Fruit fly (Drosophila melanogaster) whole organism, embryonic: Measurements from ENCODE around the gene Fancl.

Experiments used
- Ada2b ChIP-seq: fragments of 200-800 bp; sonication (Bioruptor generic); IDR thresholded peaks from 2 replicates; pipeline ENCODE4 v1.3.6; 2022; ENCODE audit warnings: missing biosample characterization, missing genetic modification characterization
- CG10267 ChIP-seq: fragments of 200-800 bp; sonication (Bioruptor generic); optimal IDR thresholded peaks from 2 replicates; lab custom pipeline; 2018; ENCODE audit warnings: missing biosample characterization, mild to moderate bottlenecking, missing genetic modification characterization, moderate library complexity
- CG11247 ChIP-seq: fragments of 200-800 bp; sonication (Bioruptor generic); IDR thresholded peaks from 2 replicates; pipeline ENCODE4 v1.3.6; 2022; ENCODE audit warnings: missing biosample characterization, missing genetic modification characterization
- CG14965 ChIP-seq: fragments of 200-800 bp; sonication (Bioruptor generic); optimal IDR thresholded peaks from 2 replicates; lab custom pipeline; 2016; ENCODE audit warnings: missing biosample characterization, missing genetic modification characterization, borderline replicate concordance
- CG17359 ChIP-seq: fragments of 200-800 bp; sonication (Bioruptor generic); optimal IDR thresholded peaks from 3 replicates; lab custom pipeline; 2018; ENCODE audit warnings: missing biosample characterization, mild to moderate bottlenecking, missing genetic modification characterization, moderate library complexity
- CG17361 ChIP-seq: fragments of 200-800 bp; sonication (Bioruptor generic); IDR thresholded peaks from 3 replicates; pipeline ENCODE4 v1.3.6; 2022; ENCODE audit warnings: missing biosample characterization, missing genetic modification characterization
- CG17612 ChIP-seq: fragments of 200-800 bp; sonication (Bioruptor generic); IDR thresholded peaks from 2 replicates; pipeline ENCODE4 v1.3.6; 2022; ENCODE audit warnings: missing biosample characterization, missing genetic modification characterization
- CG1792 ChIP-seq: fragments of 200-800 bp; sonication (Bioruptor generic); optimal IDR thresholded peaks from 2 replicates; lab custom pipeline; 2016; ENCODE audit warnings: missing biosample characterization, missing genetic modification characterization
- CG31388 ChIP-seq: fragments of 200-800 bp; sonication (Bioruptor generic); optimal IDR thresholded peaks from 2 replicates; lab custom pipeline; 2016; ENCODE audit warnings: missing biosample characterization, missing genetic modification characterization
- CG34224 ChIP-seq: fragments of 200-800 bp; sonication (Bioruptor generic); IDR thresholded peaks from 3 replicates; pipeline ENCODE4 v1.3.6; 2022; ENCODE audit warnings: missing biosample characterization, missing genetic modification characterization; ENCODE audit not compliant: partially characterized antibody
- CG34422 ChIP-seq: fragments of 200-800 bp; sonication (Bioruptor generic); IDR thresholded peaks from 3 replicates; pipeline ENCODE4 v1.3.6; 2022; ENCODE audit warnings: missing biosample characterization, missing genetic modification characterization
- CG4328 ChIP-seq: fragments of 200-800 bp; sonication (Bioruptor generic); optimal IDR thresholded peaks from 3 replicates; lab custom pipeline; 2017; ENCODE audit warnings: missing biosample characterization, missing genetic modification reagents, missing genetic modification characterization
- CG6654 ChIP-seq: fragments of 200-800 bp; sonication (Bioruptor generic); optimal IDR thresholded peaks from 2 replicates; lab custom pipeline; 2017; ENCODE audit warnings: missing biosample characterization, mild to moderate bottlenecking, missing genetic modification characterization
- CG6765 ChIP-seq: fragments of 200-800 bp; sonication (Bioruptor generic); optimal IDR thresholded peaks from 3 replicates; lab custom pipeline; 2017; ENCODE audit warnings: missing biosample characterization, mild to moderate bottlenecking, missing genetic modification characterization
- CG8765 ChIP-seq: fragments of 200-800 bp; sonication (Bioruptor generic); IDR thresholded peaks from 2 replicates; pipeline ENCODE4 v1.3.6; 2022; ENCODE audit warnings: missing biosample characterization, missing genetic modification characterization
- Camta ChIP-seq: fragments of 200-800 bp; sonication (Bioruptor generic); optimal IDR thresholded peaks from 2 replicates; lab custom pipeline; 2016; ENCODE audit warnings: missing biosample characterization, missing genetic modification characterization
- Dll ChIP-seq: fragments of 200-800 bp; sonication (Bioruptor generic); IDR thresholded peaks from 4 replicates; pipeline ENCODE4 v1.3.6; 2022; ENCODE audit warnings: missing biosample characterization, missing genetic modification characterization; ENCODE audit not compliant: partially characterized antibody
- Doc3 ChIP-seq: fragments of 200-800 bp; sonication (Bioruptor generic); IDR thresholded peaks from 3 replicates; pipeline ENCODE4 v1.3.6; 2022; ENCODE audit warnings: missing biosample characterization, missing genetic modification characterization; ENCODE audit not compliant: partially characterized antibody
- Dp ChIP-seq: fragments of 200-800 bp; sonication (Bioruptor generic); optimal IDR thresholded peaks from 2 replicates; lab custom pipeline; 2018; ENCODE audit warnings: missing biosample characterization, mild to moderate bottlenecking, missing genetic modification characterization, moderate library complexity
- Dref ChIP-seq: fragments of 200-800 bp; sonication (Bioruptor generic); IDR thresholded peaks from 2 replicates; pipeline ENCODE4 v1.3.6; 2022; ENCODE audit warnings: missing biosample characterization, missing genetic modification characterization
- ERR ChIP-seq: fragments of 200-800 bp; sonication (Bioruptor generic); optimal IDR thresholded peaks from 2 replicates; lab custom pipeline; 2016; ENCODE audit warnings: missing biosample characterization, missing genetic modification characterization
- Ets97D ChIP-seq: fragments of 200-800 bp; sonication (Bioruptor generic); optimal IDR thresholded peaks from 3 replicates; lab custom pipeline; 2016; ENCODE audit warnings: missing biosample characterization, missing genetic modification characterization
- HLH4C ChIP-seq: fragments of 200-800 bp; sonication (Bioruptor generic); IDR thresholded peaks from 3 replicates; pipeline ENCODE4 v1.3.6; 2022; ENCODE audit warnings: missing biosample characterization, missing genetic modification characterization; ENCODE audit not compliant: partially characterized antibody
- HLHmδ ChIP-seq: fragments of 200-800 bp; sonication (Bioruptor generic); optimal IDR thresholded peaks from 2 replicates; lab custom pipeline; 2018; ENCODE audit warnings: missing biosample characterization, mild to moderate bottlenecking, missing genetic modification characterization, moderate library complexity
- Hand ChIP-seq: fragments of 200-800 bp; sonication (Bioruptor generic); optimal IDR thresholded peaks from 2 replicates; lab custom pipeline; 2017; ENCODE audit warnings: mild to moderate bottlenecking, missing biosample characterization, missing genetic modification reagents, missing genetic modification characterization
- Hey ChIP-seq: fragments of 200-800 bp; sonication (Bioruptor generic); optimal IDR thresholded peaks from 3 replicates; lab custom pipeline; 2018; ENCODE audit warnings: missing biosample characterization, mild to moderate bottlenecking, missing genetic modification characterization
- Mes4 ChIP-seq: fragments of 200-800 bp; sonication (Bioruptor generic); optimal IDR thresholded peaks from 2 replicates; lab custom pipeline; 2016; ENCODE audit warnings: missing biosample characterization, missing genetic modification characterization
- Mrtf ChIP-seq: fragments of 200-800 bp; sonication (Bioruptor generic); IDR thresholded peaks from 3 replicates; pipeline ENCODE4 v1.3.6; 2022; ENCODE audit warnings: missing biosample characterization, missing genetic modification characterization
- Nf-YA ChIP-seq: fragments of 200-800 bp; sonication (Bioruptor generic); IDR thresholded peaks from 2 replicates; pipeline ENCODE4 v1.3.6; 2022; ENCODE audit warnings: missing biosample characterization, missing genetic modification characterization
- Oli ChIP-seq: fragments of 200-800 bp; sonication (Bioruptor generic); optimal IDR thresholded peaks from 2 replicates; lab custom pipeline; 2018; ENCODE audit warnings: missing biosample characterization, mild to moderate bottlenecking, missing genetic modification characterization, moderate library complexity
- Sin3A ChIP-seq: fragments of >200 bp; optimal IDR thresholded peaks from 2 replicates; lab custom pipeline; 2018
- Sry-δ ChIP-seq: fragments of 200-800 bp; sonication (Bioruptor generic); optimal IDR thresholded peaks from 2 replicates; lab custom pipeline; 2016; ENCODE audit warnings: missing biosample characterization, missing genetic modification characterization
- Usf ChIP-seq: fragments of 200-800 bp; sonication (Bioruptor generic); optimal IDR thresholded peaks from 2 replicates; lab custom pipeline; 2017; ENCODE audit warnings: missing genotype, missing biosample characterization, missing genetic modification characterization
- amos ChIP-seq: fragments of 200-800 bp; sonication (Bioruptor generic); IDR thresholded peaks from 2 replicates; pipeline ENCODE4 v1.3.6; 2022; ENCODE audit warnings: missing biosample characterization, missing genetic modification characterization; ENCODE audit not compliant: partially characterized antibody
- ap ChIP-seq: fragments of 200-800 bp; sonication (Bioruptor generic); IDR thresholded peaks from 2 replicates; pipeline ENCODE4 v1.3.6; 2022; ENCODE audit warnings: missing biosample characterization, missing genetic modification characterization
- ara ChIP-seq: fragments of 200-800 bp; sonication (Bioruptor generic); IDR thresholded peaks from 2 replicates; pipeline ENCODE4 v1.3.6; 2022; ENCODE audit warnings: missing biosample characterization, missing genetic modification characterization
- cg ChIP-seq: fragments of 200-800 bp; sonication (Bioruptor generic); optimal IDR thresholded peaks from 3 replicates; lab custom pipeline; 2019; ENCODE audit warnings: missing biosample characterization, mild to moderate bottlenecking, missing genetic modification characterization, moderate library complexity
- emc ChIP-seq: fragments of 200-800 bp; sonication (Bioruptor generic); optimal IDR thresholded peaks from 2 replicates; lab custom pipeline; 2016; ENCODE audit warnings: missing biosample characterization, missing genetic modification characterization
- fru ChIP-seq: fragments of >200 bp; optimal IDR thresholded peaks from 2 replicates; lab custom pipeline; 2017
- gce ChIP-seq: fragments of 200-800 bp; sonication (Bioruptor generic); IDR thresholded peaks from 3 replicates; pipeline ENCODE4 v1.3.6; 2022; ENCODE audit warnings: missing biosample characterization, missing genetic modification characterization
- mam ChIP-seq: fragments of 200-800 bp; sonication (Bioruptor generic); optimal IDR thresholded peaks from 3 replicates; lab custom pipeline; 2016; ENCODE audit warnings: missing biosample characterization, missing genetic modification characterization
- org-1 ChIP-seq: fragments of 200-800 bp; sonication (Bioruptor generic); optimal IDR thresholded peaks from 2 replicates; lab custom pipeline; 2017; ENCODE audit warnings: missing biosample characterization, missing genetic modification characterization
- pb ChIP-seq: fragments of 200-800 bp; sonication (Bioruptor generic); optimal IDR thresholded peaks from 3 replicates; lab custom pipeline; 2016; ENCODE audit warnings: missing biosample characterization, missing genetic modification characterization
- pita ChIP-seq: fragments of 200-800 bp; sonication (Bioruptor generic); optimal IDR thresholded peaks from 2 replicates; lab custom pipeline; 2017; ENCODE audit warnings: missing biosample characterization, mild to moderate bottlenecking, missing genetic modification characterization
- pzg ChIP-seq: fragments of 200-800 bp; sonication (Bioruptor generic); optimal IDR thresholded peaks from 3 replicates; lab custom pipeline; 2018; ENCODE audit warnings: missing biosample characterization, mild to moderate bottlenecking, missing genetic modification characterization, moderate library complexity
- ranshi ChIP-seq: fragments of 200-800 bp; sonication (Bioruptor generic); IDR thresholded peaks from 2 replicates; pipeline ENCODE4 v1.3.6; 2022; ENCODE audit warnings: missing biosample characterization, missing genetic modification characterization
- ro ChIP-seq: fragments of 200-800 bp; sonication (Bioruptor generic); IDR thresholded peaks from 2 replicates; pipeline ENCODE4 v1.3.6; 2022; ENCODE audit warnings: missing biosample characterization, missing genetic modification characterization
- schlank ChIP-seq: fragments of 200-800 bp; sonication (Bioruptor generic); optimal IDR thresholded peaks from 2 replicates; lab custom pipeline; 2018; ENCODE audit warnings: missing biosample characterization, mild to moderate bottlenecking, missing genetic modification characterization
- sens ChIP-seq: fragments of 200-800 bp; sonication (Bioruptor generic); peaks from one replicate; lab custom pipeline; 2016; ENCODE audit warnings: missing biosample characterization, missing genetic modification characterization
- so ChIP-seq: fragments of 200-800 bp; sonication (Bioruptor generic); IDR thresholded peaks from 3 replicates; pipeline ENCODE4 v1.3.6; 2022; ENCODE audit warnings: missing biosample characterization, missing genetic modification characterization
- trh ChIP-seq: fragments of 200-800 bp; sonication (Bioruptor generic); optimal IDR thresholded peaks from 2 replicates; lab custom pipeline; 2016; ENCODE audit warnings: missing biosample characterization, missing genetic modification characterization
- wor ChIP-seq: fragments of 200-800 bp; sonication (Bioruptor generic); IDR thresholded peaks from 2 replicates; pipeline ENCODE4 v1.3.6; 2022; ENCODE audit warnings: missing biosample characterization, missing genetic modification characterization
- yki ChIP-seq: fragments of >200 bp; optimal IDR thresholded peaks from 3 replicates; lab custom pipeline; 2018

Gene Fancl

dm6 chr3R:10045343-10045742 lies 7.3 kb downstream of the Fancl start, which contains the start of the genes CG11722 and mtTFB2 (continued):
- no peak for TF ChIP-seq Mes4 (GFP tag; lab: Kevin White, UChicago)
- TF ChIP-seq so (GFP tag; lab: Robert Waterston, UW) = no peak
- TF ChIP-seq trh = no peak
- TF ChIP-seq gce (GFP tag; lab: Robert Waterston, UW) = no peak
- TF ChIP-seq Ada2b (GFP tag; lab: Robert Waterston, UW) = no peak
- no peak for TF ChIP-seq CG17361
- no peak for TF ChIP-seq CG11247 (GFP tag; lab: Robert Waterston, UW)
- TF ChIP-seq CG17359 (tag; lab: Kevin White, UChicago) = no peak
- peak; percentile 52; the same call in 1 of the 2 replicates for TF ChIP-seq amos (GFP tag; lab: Robert Waterston, UW)
- TF ChIP-seq pb (GFP tag; lab: Kevin White, UChicago) = no peak
- TF ChIP-seq Camta (GFP tag; lab: Kevin White, UChicago) = no peak
- TF ChIP-seq Doc3 (GFP tag; lab: Robert Waterston, UW) = peak; percentile 47; the same call in 1 of the 3 replicates
- peak; percentile 29 for TF ChIP-seq Sry-δ (GFP tag; lab: Kevin White, UChicago)
- no peak for TF ChIP-seq CG31388
- TF ChIP-seq CG34224 = peak; percentile 72
- TF ChIP-seq CG34422 (GFP tag; lab: Robert Waterston, UW) = peak; percentile 65; the same call in 1 of the 3 replicates
- no peak for TF ChIP-seq mam (GFP tag; lab: Kevin White, UChicago)
- TF ChIP-seq Dref = peak; percentile 68
- no peak for TF ChIP-seq CG17612 (GFP tag; lab: Robert Waterston, UW)
- no peak for TF ChIP-seq Sin3A (lab: Kevin White, UChicago)
- no peak for TF ChIP-seq CG4328 (GFP tag; lab: Kevin White, UChicago)
- no peak for TF ChIP-seq Oli (tag; lab: Kevin White, UChicago)
- TF ChIP-seq Ets97D = no peak
- no peak for TF ChIP-seq ara (GFP tag; lab: Robert Waterston, UW)
- TF ChIP-seq emc (GFP tag; lab: Kevin White, UChicago) = no peak
- no peak for TF ChIP-seq CG6654
- TF ChIP-seq ap (GFP tag; lab: Robert Waterston, UW) = no peak
- TF ChIP-seq CG1792 (GFP tag; lab: Kevin White, UChicago) = no peak
- TF ChIP-seq ERR (GFP tag; lab: Kevin White, UChicago) = no peak
- TF ChIP-seq ranshi (GFP tag; lab: Robert Waterston, UW) = no peak
- TF ChIP-seq CG6765 (GFP tag; lab: Kevin White, UChicago) = no peak
- no peak for TF ChIP-seq Nf-YA (GFP tag; lab: Robert Waterston, UW)
- TF ChIP-seq fru (lab: Kevin White, UChicago) = no peak
- no peak for TF ChIP-seq Hand (GFP tag; lab: Kevin White, UChicago)
- TF ChIP-seq org-1 (GFP tag; lab: Kevin White, UChicago) = no peak
- no peak for TF ChIP-seq Hey (tag; lab: Kevin White, UChicago)
- no peak for TF ChIP-seq HLHmδ (GFP tag; lab: Kevin White, UChicago)
- TF ChIP-seq Mrtf (GFP tag; lab: Robert Waterston, UW) = no peak
- peak; percentile 53 for TF ChIP-seq pzg (GFP tag; lab: Kevin White, UChicago)
- TF ChIP-seq wor (GFP tag; lab: Robert Waterston, UW) = no peak
- TF ChIP-seq CG8765 (GFP tag; lab: Robert Waterston, UW) = no peak
- no peak for TF ChIP-seq yki (lab: Kevin White, UChicago)
- TF ChIP-seq Usf (GFP tag; lab: Kevin White, UChicago) = no peak
- peak; percentile 91 for TF ChIP-seq CG10267
- peak; percentile 29 for TF ChIP-seq Dp (GFP tag; lab: Kevin White, UChicago)
- TF ChIP-seq ro (GFP tag; lab: Robert Waterston, UW) = no peak
- peak; percentile 72 for TF ChIP-seq Dll (GFP tag; lab: Robert Waterston, UW)
- no peak for TF ChIP-seq pita (GFP tag; lab: Kevin White, UChicago)
- peak; percentile 36 for TF ChIP-seq sens (GFP tag; lab: Kevin White, UChicago)
- TF ChIP-seq CG14965 = no peak
- no peak for TF ChIP-seq schlank (tag; lab: Kevin White, UChicago)
- 0 out of 3 replicates have a peak, but pooled peaks have one; percentile 47 for TF ChIP-seq HLH4C (GFP tag; lab: Robert Waterston, UW)
- TF ChIP-seq cg = no peak
